Worm (Caenorhabditis elegans) whole organism, early embryonic: Measurements from ENCODE around the gene Y55B1BL.2.

Source experiments
- F13C5.2 ChIP-seq: sonication (generic microtip); optimal IDR thresholded peaks from 2 replicates; lab custom pipeline; 2017; ENCODE audit warnings: mild to moderate bottlenecking, missing genetic modification characterization, inconsistent platforms, missing compliant biosample characterization
- aly-1 ChIP-seq: sonication (generic microtip); optimal IDR thresholded peaks from 2 replicates; lab custom pipeline; 2016; ENCODE audit warnings: missing genetic modification characterization, missing compliant biosample characterization
- ama-1 ChIP-seq: fragments of 150-350 bp; optimal IDR thresholded peaks from 2 replicates; lab custom pipeline; 2014
- ceh-13 ChIP-seq: fragments of 200-800 bp; sonication (Bioruptor generic); optimal IDR thresholded peaks from 2 replicates; lab custom pipeline; 2018; ENCODE audit warnings: mild to moderate bottlenecking, missing genetic modification characterization, missing compliant biosample characterization
- ceh-36 ChIP-seq: sonication (generic microtip); optimal IDR thresholded peaks from 2 replicates; lab custom pipeline; 2016; ENCODE audit warnings: missing genetic modification characterization, inconsistent platforms, missing compliant biosample characterization
- ets-7 ChIP-seq: sonication (generic microtip); optimal IDR thresholded peaks from 2 replicates; lab custom pipeline; 2016; ENCODE audit warnings: missing genotype, missing genetic modification characterization, missing compliant biosample characterization
- flt-1 ChIP-seq: fragments of 200-800 bp; sonication (Bioruptor generic); IDR thresholded peaks from 2 replicates; pipeline ENCODE4 v1.3.6; 2022; ENCODE audit warnings: missing genetic modification characterization, missing compliant biosample characterization
- hmbx-1 ChIP-seq: sonication (generic microtip); optimal IDR thresholded peaks from 2 replicates; lab custom pipeline; 2016; ENCODE audit warnings: mild to moderate bottlenecking, missing genetic modification characterization, missing compliant biosample characterization
- hnd-1 ChIP-seq: sonication (generic microtip); optimal IDR thresholded peaks from 2 replicates; lab custom pipeline; 2016; ENCODE audit warnings: missing genetic modification characterization, missing compliant biosample characterization
- pes-1 ChIP-seq: fragments of 200-800 bp; sonication (Bioruptor generic); IDR thresholded peaks from 2 replicates; pipeline ENCODE4 v1.3.6; 2022; ENCODE audit warnings: missing genetic modification reagents, missing genetic modification characterization, missing compliant biosample characterization
- sea-1 ChIP-seq: fragments of 200-800 bp; sonication (Bioruptor generic); conservative IDR thresholded peaks from 2 replicates; pipeline ENCODE4 v1.3.6; 2022; ENCODE audit warnings: missing genetic modification characterization, missing compliant biosample characterization
- tbx-37 ChIP-seq: fragments of 200-800 bp; sonication (Bioruptor generic); conservative IDR thresholded peaks from 2 replicates; pipeline ENCODE4 v1.3.6; 2022; ENCODE audit warnings: missing genetic modification reagents, missing genetic modification characterization, missing compliant biosample characterization
- tra-4 ChIP-seq: sonication (generic microtip); optimal IDR thresholded peaks from 2 replicates; lab custom pipeline; 2017; ENCODE audit warnings: missing genetic modification characterization, missing compliant biosample characterization

DNA sequence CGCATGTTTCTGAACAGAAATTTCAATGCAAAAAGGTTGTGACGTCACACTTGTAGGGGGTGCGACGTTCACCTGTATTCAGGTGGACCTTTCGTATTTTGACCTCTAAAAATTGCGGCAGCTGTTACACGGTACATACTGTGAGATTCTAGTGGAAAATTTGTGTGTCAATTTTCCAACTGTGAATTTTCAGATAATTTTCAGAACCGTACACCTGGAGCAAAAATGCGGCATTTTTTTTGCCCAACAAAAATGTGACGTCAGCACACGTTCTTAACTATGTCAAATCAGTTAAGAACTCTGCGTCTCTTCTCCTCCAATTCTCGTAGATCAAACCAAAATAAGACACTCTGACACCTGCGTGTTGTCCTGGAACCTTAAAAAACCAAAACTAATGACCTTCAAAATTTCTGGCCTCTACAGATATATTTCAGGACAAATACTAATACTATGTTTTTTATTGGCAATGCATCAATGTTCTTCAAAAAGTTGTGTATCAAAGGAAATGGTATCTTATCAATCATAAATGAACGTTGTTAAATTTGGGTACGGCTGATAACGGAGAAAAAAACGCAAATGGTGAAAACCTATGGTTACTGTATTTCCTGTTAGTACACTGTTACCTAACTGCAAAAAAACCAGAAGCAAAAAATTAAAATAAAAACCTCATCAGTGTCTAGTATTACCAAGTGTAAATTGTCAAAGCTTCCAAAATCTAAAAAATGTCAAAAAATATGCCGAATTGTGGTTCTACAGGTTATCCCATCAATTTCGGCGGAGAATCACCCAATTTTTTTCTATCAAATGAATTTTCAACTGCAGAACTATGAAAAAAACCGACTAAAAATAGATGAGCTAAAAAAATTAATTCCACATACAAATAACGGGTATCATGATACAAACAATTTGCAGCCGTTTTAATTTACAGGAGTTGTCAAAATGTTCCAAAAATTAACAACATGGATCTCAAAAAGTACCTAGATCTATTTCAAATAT, 45.4 kb upstream of the Y55B1BL.2 start:
- no peak for TF ChIP-seq ama-1 (lab: Kevin White, UChicago)
- no peak for TF ChIP-seq tbx-37 (GFP tag; lab: Robert Waterston, UW)
- TF ChIP-seq aly-1 (tag; lab: Kevin White, UChicago) = no peak
- TF ChIP-seq flt-1 (GFP tag; lab: Robert Waterston, UW) = no peak
- no peak for TF ChIP-seq F13C5.2
- no peak for TF ChIP-seq ceh-13
- no peak for TF ChIP-seq ets-7 (tag; lab: Kevin White, UChicago)
- no peak for TF ChIP-seq hmbx-1 (tag; lab: Kevin White, UChicago)
- TF ChIP-seq pes-1 (GFP tag; lab: Robert Waterston, UW) = no peak
- TF ChIP-seq ceh-36 (tag; lab: Kevin White, UChicago) = no peak
- TF ChIP-seq hnd-1 (tag; lab: Kevin White, UChicago) = no peak
- TF ChIP-seq sea-1 = no peak
- TF ChIP-seq tra-4 (tag; lab: Kevin White, UChicago) = no peak
